Fruit fly (Drosophila melanogaster): Measurements from ENCODE around the gene Vha16-5.

Vha16-5 gene

dm6 chr2L:10751879-10752620 lies 15.2 kb upstream of the Vha16-5 start:
- TF ChIP-seq CG6792 (GFP tag; optimal IDR thresholded peaks at IDR 0.05) (no peak), Sox15 (GFP tag; optimal IDR thresholded peaks at IDR 0.05) (no peak), CG6808 (GFP tag; optimal IDR thresholded peaks at IDR 0.05) (peak; percentile 13), Smox (GFP tag; optimal IDR thresholded peaks at IDR 0.05) (no peak), CG3919 (GFP tag; optimal IDR thresholded peaks at IDR 0.05) (peak; percentile 29), CG10669 (GFP tag; optimal IDR thresholded peaks at IDR 0.05) (no peak), Hr4 (GFP tag; optimal IDR thresholded peaks at IDR 0.05) (peak; percentile 74), net (GFP tag; optimal IDR thresholded peaks at IDR 0.05) (peak; percentile 29), CG3032 (tag; optimal IDR thresholded peaks at IDR 0.05) (peak; percentile 8), CG8119 (GFP tag; IDR thresholded peaks at IDR 0.05) (peak; percentile 76), CG11294 (GFP tag; IDR thresholded peaks at IDR 0.05) (peak; percentile 51; the same call in 1 of the 2 replicates), Sox14 (GFP tag; optimal IDR thresholded peaks at IDR 0.05) (peak; percentile 9), esn (GFP tag; optimal IDR thresholded peaks at IDR 0.05) (no peak), CG8632 (GFP tag; optimal IDR thresholded peaks at IDR 0.05) (no peak), CG7368 (GFP tag; optimal IDR thresholded peaks at IDR 0.05) (no peak), Hr38 (GFP tag; optimal IDR thresholded peaks at IDR 0.05) (no peak), eg (GFP tag; IDR thresholded peaks at IDR 0.05) (peak; percentile 63), lz (GFP tag; optimal IDR thresholded peaks at IDR 0.05) (no peak), Gug (GFP tag; IDR thresholded peaks at IDR 0.05) (peak; percentile 36; the same call in 1 of the 2 replicates), CG6276 (GFP tag; optimal IDR thresholded peaks at IDR 0.05) (peak; percentile 71), CG1621 (tag; optimal IDR thresholded peaks at IDR 0.05) (no peak), CG11762 (GFP tag; optimal IDR thresholded peaks at IDR 0.05; ENCODE audit: insufficient read depth) (no peak), CG6163 (GFP tag; IDR thresholded peaks at IDR 0.05) (peak; percentile 22; the same call in 1 of the 3 replicates), Blimp-1 (GFP tag; optimal IDR thresholded peaks at IDR 0.05) (no peak), CG10631 (GFP tag; optimal IDR thresholded peaks at IDR 0.05) (peak; percentile 20), fd59A (GFP tag; optimal IDR thresholded peaks at IDR 0.05) (peak; percentile 12), vri (GFP tag; optimal IDR thresholded peaks at IDR 0.05) (no peak), fd85E (GFP tag; optimal IDR thresholded peaks at IDR 0.05) (no peak), CG9139 (GFP tag; optimal IDR thresholded peaks at IDR 0.05) (no peak), ss (GFP tag; optimal IDR thresholded peaks at IDR 0.05) (no peak), CG11902 (GFP tag; optimal IDR thresholded peaks at IDR 0.05) (no peak), Ets96B (tag; optimal IDR thresholded peaks at IDR 0.05) (no peak), spab (GFP tag; optimal IDR thresholded peaks at IDR 0.05) (no peak), svp (GFP tag) (peak; percentile 51), topi (GFP tag; optimal IDR thresholded peaks at IDR 0.05) (no peak), Ets21C (GFP tag; optimal IDR thresholded peaks at IDR 0.05) (no peak), Eip78C (GFP tag) (peak; percentile 78), Met (GFP tag; optimal IDR thresholded peaks at IDR 0.05) (no peak), fkh (GFP tag; optimal IDR thresholded peaks at IDR 0.05) (peak; percentile 99), CG6854 (GFP tag; optimal IDR thresholded peaks at IDR 0.05) (no peak), achi (GFP tag; optimal IDR thresholded peaks at IDR 0.05) (peak; percentile 36), salr (GFP tag; optimal IDR thresholded peaks at IDR 0.05) (peak in 1 of 2 experiments; percentile 55), dac (GFP tag; optimal IDR thresholded peaks at IDR 0.05) (peak; percentile 50), CG8319 (GFP tag; optimal IDR thresholded peaks at IDR 0.05) (no peak), Lpt (GFP tag; optimal IDR thresholded peaks at IDR 0.05) (peak; percentile 58), OdsH (GFP tag; optimal IDR thresholded peaks at IDR 0.05) (peak; percentile 44), cyc (GFP tag; optimal IDR thresholded peaks at IDR 0.05) (no peak), CG34406 (GFP tag; optimal IDR thresholded peaks at IDR 0.05) (no peak), CG31627 (GFP tag; optimal IDR thresholded peaks at IDR 0.05) (no peak), CG15336 (GFP tag; IDR thresholded peaks at IDR 0.05) (peak; percentile 71), CG16779 (tag; optimal IDR thresholded peaks at IDR 0.05) (no peak)
